Worm (Caenorhabditis elegans) whole organism, L4 larva: ENCODE measurements around the gene Y49F6C.8.

Experiments
- F10B5.3 ChIP-seq: sonication (generic microtip); optimal IDR thresholded peaks from 2 replicates; lab custom pipeline; 2016; ENCODE audit warnings: mild to moderate bottlenecking, missing genetic modification characterization, missing compliant biosample characterization
- ZK337.2 ChIP-seq: fragments of 200-800 bp; sonication (Bioruptor generic); IDR thresholded peaks from 2 replicates; pipeline ENCODE4 v1.3.6; 2022; ENCODE audit warnings: missing genetic modification reagents, missing genetic modification characterization, missing compliant biosample characterization
- aha-1 ChIP-seq: fragments of 150-350 bp; peaks from one replicate; lab custom pipeline; 2014; ENCODE audit warnings: missing biosample characterization, missing genetic modification characterization
- arid-1 ChIP-seq: fragments of 200-800 bp; sonication (Bioruptor generic); conservative IDR thresholded peaks from 2 replicates; pipeline ENCODE4 v1.3.6; 2022; ENCODE audit warnings: missing genetic modification reagents, missing genetic modification characterization, missing compliant biosample characterization
- ceh-20 ChIP-seq: fragments of 200-800 bp; sonication (Bioruptor generic); IDR thresholded peaks from 2 replicates; pipeline ENCODE4 v1.3.6; 2022; ENCODE audit warnings: missing genetic modification reagents, missing genetic modification characterization, missing compliant biosample characterization
- ceh-32 ChIP-seq: sonication (generic microtip); optimal IDR thresholded peaks from 2 replicates; lab custom pipeline; 2016; ENCODE audit warnings: mild to moderate bottlenecking, missing genetic modification characterization, missing compliant biosample characterization; ENCODE audit not compliant: poor library complexity
- ces-1 ChIP-seq: fragments of 150-350 bp; sonication (generic microtip); optimal IDR thresholded peaks from 4 replicates; lab custom pipeline; 2014; ENCODE audit warnings: missing biosample characterization, missing genetic modification reagents, missing genetic modification characterization
- cey-2 ChIP-seq: sonication (generic microtip); optimal IDR thresholded peaks from 3 replicates; lab custom pipeline; 2017; ENCODE audit warnings: missing genetic modification characterization, mild to moderate bottlenecking, missing compliant biosample characterization, antibody characterized with exemption, borderline replicate concordance; ENCODE audit not compliant: insufficient read depth
- daf-8 ChIP-seq: fragments of 200-800 bp; sonication (Bioruptor generic); IDR thresholded peaks from 2 replicates; pipeline ENCODE4 v1.3.6; 2022; ENCODE audit warnings: missing genetic modification characterization, missing compliant biosample characterization
- dmd-6 ChIP-seq: fragments of 200-800 bp; sonication (Bioruptor generic); IDR thresholded peaks from 2 replicates; pipeline ENCODE4 v1.3.6; 2022; ENCODE audit warnings: missing genetic modification reagents, missing genetic modification characterization, missing compliant biosample characterization
- dmd-8 ChIP-seq: fragments of 200-800 bp; sonication (Bioruptor generic); IDR thresholded peaks from 2 replicates; pipeline ENCODE4 v1.3.6; 2022; ENCODE audit warnings: missing genetic modification characterization, missing compliant biosample characterization
- duxl-1 ChIP-seq: sonication (generic microtip); optimal IDR thresholded peaks from 2 replicates; lab custom pipeline; 2016; ENCODE audit warnings: mild to moderate bottlenecking, missing genetic modification characterization, moderate library complexity, missing compliant biosample characterization; ENCODE audit not compliant: poor library complexity
- dve-1 ChIP-seq: sonication (generic microtip); optimal IDR thresholded peaks from 2 replicates; lab custom pipeline; 2017; ENCODE audit warnings: antibody characterized with exemption, mild to moderate bottlenecking, missing genetic modification characterization, missing compliant biosample characterization; ENCODE audit not compliant: insufficient read depth
- egl-43 ChIP-seq: fragments of 200-800 bp; sonication (Bioruptor generic); IDR thresholded peaks from 2 replicates; pipeline ENCODE4 v1.3.6; 2022; ENCODE audit warnings: missing genetic modification reagents, missing genetic modification characterization, missing compliant biosample characterization
- jun-1 ChIP-seq: fragments of 150-350 bp; optimal IDR thresholded peaks from 2 replicates; lab custom pipeline; 2014; ENCODE audit warnings: missing biosample characterization, missing genetic modification reagents, missing genetic modification characterization
- lin-29 ChIP-seq: fragments of 200-800 bp; sonication (Bioruptor generic); IDR thresholded peaks from 2 replicates; pipeline ENCODE4 v1.3.6; 2022; ENCODE audit warnings: missing genetic modification reagents, missing genetic modification characterization, missing compliant biosample characterization
- lin-39 ChIP-seq: fragments of 150-350 bp; optimal IDR thresholded peaks from 2 replicates; lab custom pipeline; 2014; ENCODE audit warnings: missing biosample characterization, missing genetic modification reagents, missing genetic modification characterization
- lir-3 ChIP-seq: sonication (generic microtip); optimal IDR thresholded peaks from 2 replicates; lab custom pipeline; 2016; ENCODE audit warnings: mild to moderate bottlenecking, missing genetic modification characterization, missing compliant biosample characterization
- lsy-2 ChIP-seq, 2 experiments: fragments of 150-350 bp in 1 of 2; sonication (generic microtip) in 1 of 2; optimal IDR thresholded peaks; 2 replicates each; lab custom pipeline; 2014 to 2017; ENCODE audit warnings: missing biosample characterization in 2 of 2, missing genetic modification characterization in 2 of 2
- madf-9 ChIP-seq: fragments of 200-800 bp; sonication (Bioruptor generic); conservative IDR thresholded peaks from 2 replicates; pipeline ENCODE4 v1.3.6; 2022; ENCODE audit warnings: missing genetic modification reagents, missing genetic modification characterization, missing compliant biosample characterization
- mdt-29 ChIP-seq: fragments of 200-800 bp; sonication (Bioruptor generic); IDR thresholded peaks from 2 replicates; pipeline ENCODE4 v1.3.6; 2022; ENCODE audit warnings: missing genetic modification reagents, missing genetic modification characterization, missing compliant biosample characterization
- mxl-2 ChIP-seq: fragments of 200-800 bp; sonication (Bioruptor generic); conservative IDR thresholded peaks from 2 replicates; pipeline ENCODE4 v1.3.6; 2022; ENCODE audit warnings: missing genetic modification reagents, missing genetic modification characterization, missing compliant biosample characterization
- nhr-111 ChIP-seq: fragments of 200-800 bp; sonication (Bioruptor generic); optimal IDR thresholded peaks from 2 replicates; lab custom pipeline; 2018; ENCODE audit warnings: mild to moderate bottlenecking, missing genetic modification characterization, missing compliant biosample characterization
- nhr-237 ChIP-seq: sonication (generic microtip); optimal IDR thresholded peaks from 2 replicates; lab custom pipeline; 2017; ENCODE audit warnings: missing biosample characterization, missing genetic modification characterization
- nhr-28 ChIP-seq: fragments of 150-350 bp; optimal IDR thresholded peaks from 2 replicates; lab custom pipeline; 2014; ENCODE audit warnings: missing biosample characterization, missing genetic modification characterization
- nhr-6 ChIP-seq: fragments of 150-350 bp; optimal IDR thresholded peaks from 2 replicates; lab custom pipeline; 2014; ENCODE audit warnings: missing biosample characterization, missing genetic modification characterization
- pha-4 ChIP-seq, 2 experiments: fragments of 150-350 bp in 1 of 2; fragments of 200-800 bp in 1 of 2; sonication (Bioruptor generic) in 1 of 2; IDR thresholded peaks in 1 of 2; optimal IDR thresholded peaks in 1 of 2; 2 replicates each; pipeline versions ENCODE4 v1.3.6 to Lab custom; 2014 to 2022; ENCODE audit warnings: missing genetic modification characterization in 2 of 2, missing genetic modification reagents in 2 of 2, missing biosample characterization in 1 of 2, missing compliant biosample characterization in 1 of 2
- php-3 ChIP-seq: fragments of 200-800 bp; sonication (Bioruptor generic); IDR thresholded peaks from 2 replicates; pipeline ENCODE4 v1.3.6; 2022; ENCODE audit warnings: missing genetic modification reagents, missing genetic modification characterization, missing compliant biosample characterization
- sdz-12 ChIP-seq: fragments of 200-800 bp; sonication (Bioruptor generic); optimal IDR thresholded peaks from 2 replicates; lab custom pipeline; 2018; ENCODE audit warnings: mild to moderate bottlenecking, missing genetic modification characterization, missing compliant biosample characterization
- skn-1 ChIP-seq: fragments of 150-350 bp; optimal IDR thresholded peaks from 2 replicates; lab custom pipeline; 2014; ENCODE audit warnings: missing biosample characterization, missing genetic modification characterization
- snpc-4 ChIP-seq: fragments of 150-350 bp; optimal IDR thresholded peaks from 2 replicates; lab custom pipeline; 2014; ENCODE audit warnings: missing biosample characterization, missing genetic modification characterization
- tra-1 ChIP-seq: fragments of 200-800 bp; sonication (Bioruptor generic); IDR thresholded peaks from 2 replicates; pipeline ENCODE4 v1.3.6; 2022; ENCODE audit warnings: missing genetic modification reagents, missing genetic modification characterization, missing compliant biosample characterization
- vab-7 ChIP-seq: fragments of 200-800 bp; sonication (Bioruptor generic); IDR thresholded peaks from 2 replicates; pipeline ENCODE4 v1.3.6; 2022; ENCODE audit warnings: missing genetic modification reagents, missing genetic modification characterization, missing compliant biosample characterization

Gene Y49F6C.8

ce11 chrII:3332039-3332438 lies 37.9 kb downstream of the Y49F6C.8 start, which contains the start of gene irld-27:
TSS of gene irld-27 (plus strand) at chrII:3332339.
- TF ChIP-seq lsy-2 (tag; optimal IDR thresholded peaks at IDR 0.05; lab: Kevin White, UChicago), result no peak
- no peak for TF ChIP-seq lin-29 (GFP tag; lab: Robert Waterston, UW)
- TF ChIP-seq snpc-4 (tag; lab: Kevin White, UChicago), result no peak
- TF ChIP-seq duxl-1, result no peak
- no peak for TF ChIP-seq F10B5.3 (tag; lab: Kevin White, UChicago)

ce11 chrII:3327104-3327503 lies 42.8 kb downstream of the Y49F6C.8 start, which contains the start of gene Y46D2A.3:
TSS of gene Y46D2A.3 (minus strand) at chrII:3327204.
- TF ChIP-seq nhr-237 (no peak), lir-3 (tag; lab: Kevin White, UChicago) (no peak), mdt-29 (GFP tag; lab: Robert Waterston, UW) (no peak), ceh-20 (no peak), aha-1 (tag; lab: Kevin White, UChicago) (no peak), ZK337.2 (GFP tag; lab: Robert Waterston, UW) (no peak), ces-1 (GFP tag; lab: Kevin White, UChicago) (no peak), lin-39 (tag; lab: Kevin White, UChicago) (no peak), lin-29 (GFP tag; lab: Robert Waterston, UW) (no peak)

ce11 chrII:3323179-3323578 lies 46.7 kb downstream of the Y49F6C.8 start, which contains the start of gene Y46D2A.2:
TSS of gene Y46D2A.2 (minus strand) at chrII:3323279.
- no peak for TF ChIP-seq jun-1
- no peak for TF ChIP-seq daf-8 (GFP tag; lab: Robert Waterston, UW)
- no peak for TF ChIP-seq nhr-111 (GFP tag; lab: Kevin White, UChicago)
- TF ChIP-seq arid-1 (GFP tag; lab: Robert Waterston, UW), result no peak
- no peak for TF ChIP-seq dve-1 (tag; lab: Kevin White, UChicago)
- no peak for TF ChIP-seq ceh-32 (tag; lab: Kevin White, UChicago)
- TF ChIP-seq egl-43 (GFP tag; lab: Robert Waterston, UW), result no peak
- no peak for TF ChIP-seq cey-2 (tag; lab: Kevin White, UChicago)
- no peak for TF ChIP-seq snpc-4 (tag; lab: Kevin White, UChicago)
- TF ChIP-seq tra-1 (GFP tag; lab: Robert Waterston, UW), result no peak
- TF ChIP-seq pha-4 (GFP tag; IDR thresholded peaks at IDR 0.05; lab: Robert Waterston, UW), result no peak
- TF ChIP-seq pha-4 (tag; optimal IDR thresholded peaks at IDR 0.05; lab: Kevin White, UChicago), result no peak
- no peak for TF ChIP-seq vab-7 (GFP tag; lab: Robert Waterston, UW)
- no peak for TF ChIP-seq php-3 (GFP tag; lab: Robert Waterston, UW)
- TF ChIP-seq nhr-6 (tag; lab: Kevin White, UChicago), result no peak
- no peak for TF ChIP-seq skn-1
- TF ChIP-seq mxl-2, result no peak
- TF ChIP-seq sdz-12 (GFP tag; lab: Kevin White, UChicago), result no peak
- TF ChIP-seq dmd-8 (GFP tag; lab: Robert Waterston, UW), result no peak

- no peak for TF ChIP-seq madf-9 (GFP tag; lab: Robert Waterston, UW)
- TF ChIP-seq nhr-28 (tag; lab: Kevin White, UChicago), result peak; percentile 22
- 0 out of 2 replicates have a peak, but pooled peaks have one; percentile 12 for TF ChIP-seq dmd-6 (GFP tag; lab: Robert Waterston, UW)
Observed at ce11 chrII:3322257-3322656, 47.7 kb downstream of the Y49F6C.8 start, which contains the start of gene Y46D2A.1. TSS of gene Y46D2A.1 (plus strand) at chrII:3322557.
